Worm (Caenorhabditis elegans): ENCODE data around the gene F58A3.4.

The F58A3.4 gene

DNA sequence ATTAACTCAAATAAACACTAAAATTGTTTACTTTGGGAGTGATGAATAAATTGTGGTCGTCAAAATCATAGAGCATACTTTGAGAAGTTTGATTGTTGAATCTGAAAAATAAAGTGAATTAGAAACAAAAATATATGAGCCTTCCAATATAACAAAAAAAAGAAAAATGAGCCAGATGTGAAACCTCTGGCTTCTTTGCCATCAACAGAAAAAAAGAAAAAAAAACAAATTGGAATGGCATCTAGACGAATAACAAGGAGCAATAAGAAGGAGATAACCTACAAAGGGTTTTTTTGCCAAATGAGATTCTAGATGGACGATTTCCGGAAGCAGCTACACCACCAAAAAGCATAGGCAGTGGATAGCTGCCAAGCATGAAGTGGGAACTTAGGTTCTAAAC, at the start of gene F58A3.4:
TSS of gene F58A3.4 (minus strand) at position 101 of the 400 bp plus-strand sequence.
- no peak for TF ChIP-seq bed-3 (GFP tag; optimal IDR thresholded peaks at IDR 0.05)
- no peak for TF ChIP-seq nhr-12 (tag; optimal IDR thresholded peaks at IDR 0.05)
- TF ChIP-seq pha-4 (tag; optimal IDR thresholded peaks at IDR 0.05) = no peak
- TF ChIP-seq lin-13 (tag; optimal IDR thresholded peaks at IDR 0.05) = no peak
- TF ChIP-seq flh-1 (GFP tag; optimal IDR thresholded peaks at IDR 0.05) = no peak
- no peak for TF ChIP-seq ham-2 (GFP tag; optimal IDR thresholded peaks at IDR 0.05)
- no peak for TF ChIP-seq blmp-1 (tag; optimal IDR thresholded peaks at IDR 0.05)
- no peak for TF ChIP-seq unc-120 (tag; optimal IDR thresholded peaks at IDR 0.05; ENCODE audit: poor library complexity, severe bottlenecking)
- TF ChIP-seq mep-1 (tag; optimal IDR thresholded peaks at IDR 0.05) = no peak
- no peak for TF ChIP-seq unc-39 (tag; optimal IDR thresholded peaks at IDR 0.05)
- TF ChIP-seq nhr-76 (tag; optimal IDR thresholded peaks at IDR 0.05) = no peak
- TF ChIP-seq sem-2 (GFP tag; optimal IDR thresholded peaks at IDR 0.05) = no peak
- TF ChIP-seq zip-8 (tag; optimal IDR thresholded peaks at IDR 0.05) = no peak
- TF ChIP-seq lin-32 (GFP tag; optimal IDR thresholded peaks at IDR 0.05) = no peak
- TF ChIP-seq nhr-237 (tag; optimal IDR thresholded peaks at IDR 0.05) = no peak

DNA sequence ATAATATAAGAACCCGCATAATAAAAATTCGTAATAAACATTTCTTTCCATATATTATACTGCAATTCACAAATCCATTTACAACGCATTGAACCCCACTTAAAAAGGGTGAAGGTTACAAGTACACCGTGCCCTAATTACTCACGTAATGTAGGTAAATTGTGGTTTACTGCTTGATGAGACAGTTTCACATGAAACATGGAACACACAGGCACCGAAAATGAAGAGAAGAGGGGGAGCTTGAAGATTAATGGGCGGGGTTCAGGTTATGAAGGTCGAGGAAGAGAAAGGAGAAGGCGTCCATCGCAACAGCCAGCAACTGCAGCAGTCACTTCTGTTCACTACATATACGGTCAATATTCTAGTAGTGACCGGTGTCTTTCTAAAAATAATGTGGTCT, 49.3 kb upstream of the F58A3.4 start, which contains the start of gene lpr-6:
TSS of gene lpr-6 (plus strand) at position 251 of the 400 bp plus-strand sequence.
- TF ChIP-seq cnd-1 (tag; optimal IDR thresholded peaks at IDR 0.05) = no peak
- peak; percentile 36 for TF ChIP-seq ceh-43 (GFP tag; optimal IDR thresholded peaks at IDR 0.05)

DNA sequence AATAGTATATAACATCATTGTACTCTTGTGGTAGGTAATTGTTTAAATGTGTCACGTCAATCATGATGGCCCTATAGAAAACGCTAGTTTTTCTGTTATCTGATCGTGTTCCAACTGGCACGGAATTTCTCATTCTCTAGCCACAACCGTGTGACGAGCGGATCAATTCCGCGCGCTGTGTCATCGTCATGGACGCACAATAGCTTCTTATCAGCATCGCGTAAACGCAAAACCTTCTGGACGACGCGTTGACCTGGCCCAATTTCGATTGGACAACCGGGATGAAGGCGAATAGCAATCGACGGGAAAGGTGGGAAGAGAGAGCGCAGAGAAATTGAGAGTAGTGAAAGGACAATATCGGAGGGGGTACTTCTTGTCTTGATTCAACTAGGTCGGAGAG, 46.6 kb upstream of the F58A3.4 start, which contains the start of gene lpr-3:
TSS of gene lpr-3 (plus strand) at position 374 of the 400 bp plus-strand sequence.
- TF ChIP-seq nhr-76 (tag; optimal IDR thresholded peaks at IDR 0.05) (no peak), bed-3 (GFP tag; optimal IDR thresholded peaks at IDR 0.05) (no peak), lin-13 (tag; optimal IDR thresholded peaks at IDR 0.05) (no peak), elt-1 (tag; optimal IDR thresholded peaks at IDR 0.05; ENCODE audit: borderline replicate concordance, insufficient read depth) (peak; percentile 90), unc-39 (tag; optimal IDR thresholded peaks at IDR 0.05) (no peak), flh-1 (GFP tag; optimal IDR thresholded peaks at IDR 0.05) (no peak), elt-3 (tag; optimal IDR thresholded peaks at IDR 0.05) (peak; percentile 42), ham-2 (GFP tag; optimal IDR thresholded peaks at IDR 0.05) (peak; percentile 96), unc-62 (GFP tag; optimal IDR thresholded peaks at IDR 0.05) (peak; percentile 60), blmp-1 (tag; optimal IDR thresholded peaks at IDR 0.05) (peak; percentile 94)

- no peak for TF ChIP-seq lsy-2 (tag; optimal IDR thresholded peaks at IDR 0.05)
- TF ChIP-seq nhr-12 (tag; optimal IDR thresholded peaks at IDR 0.05) = no peak
- TF ChIP-seq lin-13 (tag; optimal IDR thresholded peaks at IDR 0.05) = no peak
- no peak for TF ChIP-seq unc-62 (GFP tag; optimal IDR thresholded peaks at IDR 0.05)
- no peak for TF ChIP-seq ceh-43 (GFP tag; optimal IDR thresholded peaks at IDR 0.05)
- TF ChIP-seq M03D4.4 (tag; optimal IDR thresholded peaks at IDR 0.05) = no peak
- no peak for TF ChIP-seq nhr-237 (tag; optimal IDR thresholded peaks at IDR 0.05)
- TF ChIP-seq bed-3 (GFP tag; optimal IDR thresholded peaks at IDR 0.05) = no peak
- no peak for TF ChIP-seq unc-39 (tag; optimal IDR thresholded peaks at IDR 0.05)
- no peak for TF ChIP-seq flh-1 (GFP tag; optimal IDR thresholded peaks at IDR 0.05)
These were observed 43.1 kb upstream of the F58A3.4 start, which contains the start of gene C09F12.2 for ce11 chrX:11053615-11054014. Gene C09F12.2 (plus strand): TSS chrX:11053915.

DNA sequence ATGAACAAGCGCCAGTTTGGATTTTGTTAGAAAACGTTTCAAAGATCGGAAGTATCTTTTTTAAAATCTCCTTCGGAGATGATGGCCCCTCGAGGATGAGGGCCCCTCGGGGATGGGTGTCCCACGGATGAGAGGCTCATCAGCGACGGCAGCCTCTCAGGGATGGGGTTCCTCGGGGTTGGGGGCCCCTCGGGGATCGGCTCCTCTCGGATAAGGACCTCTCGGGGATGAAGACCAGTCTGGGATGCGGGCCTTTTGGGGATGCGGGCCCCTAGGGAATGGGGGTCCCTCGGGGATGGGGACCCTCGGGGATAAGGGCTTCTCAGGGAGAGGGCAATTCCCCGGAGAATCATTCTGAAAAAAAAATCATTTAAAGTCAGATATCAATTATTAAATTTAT, 39.9 kb upstream of the F58A3.4 start:
- TF ChIP-seq zip-8 (tag; optimal IDR thresholded peaks at IDR 0.05) (no peak), elt-1 (tag; optimal IDR thresholded peaks at IDR 0.05; ENCODE audit: borderline replicate concordance, insufficient read depth) (no peak), tbx-8 (GFP tag; optimal IDR thresholded peaks at IDR 0.05) (no peak), nhr-2 (tag; optimal IDR thresholded peaks at IDR 0.05) (no peak), lin-32 (GFP tag; optimal IDR thresholded peaks at IDR 0.05) (no peak), ceh-83 (GFP tag; optimal IDR thresholded peaks at IDR 0.05) (no peak), mep-1 (tag; optimal IDR thresholded peaks at IDR 0.05) (no peak), snpc-4 (tag; optimal IDR thresholded peaks at IDR 0.05) (no peak), cnd-1 (tag; optimal IDR thresholded peaks at IDR 0.05) (no peak), M03D4.4 (tag; optimal IDR thresholded peaks at IDR 0.05) (no peak), flh-1 (GFP tag; optimal IDR thresholded peaks at IDR 0.05) (no peak), sem-2 (GFP tag; optimal IDR thresholded peaks at IDR 0.05) (no peak), pha-4 (tag; optimal IDR thresholded peaks at IDR 0.05) (no peak), unc-120 (tag; optimal IDR thresholded peaks at IDR 0.05; ENCODE audit: poor library complexity, severe bottlenecking) (no peak), ceh-43 (GFP tag; optimal IDR thresholded peaks at IDR 0.05) (no peak), sptf-1 (tag; optimal IDR thresholded peaks at IDR 0.05) (no peak), bed-3 (GFP tag; optimal IDR thresholded peaks at IDR 0.05) (no peak)

- TF ChIP-seq sptf-1 (tag; optimal IDR thresholded peaks at IDR 0.05) (no peak), mab-5 (tag; optimal IDR thresholded peaks at IDR 0.05) (no peak), unc-120 (tag; optimal IDR thresholded peaks at IDR 0.05; ENCODE audit: poor library complexity, severe bottlenecking) (no peak), ztf-11 (tag; optimal IDR thresholded peaks at IDR 0.05) (no peak), ceh-43 (GFP tag; optimal IDR thresholded peaks at IDR 0.05) (no peak), tbx-8 (GFP tag; optimal IDR thresholded peaks at IDR 0.05) (no peak), lin-32 (GFP tag; optimal IDR thresholded peaks at IDR 0.05) (no peak), lin-13 (tag; optimal IDR thresholded peaks at IDR 0.05) (no peak), drap-1 (GFP tag; optimal IDR thresholded peaks at IDR 0.05) (no peak)
These were observed 36.7 kb upstream of the F58A3.4 start, which contains the start of gene clc-1 for ce11 chrX:11047183-11047582. Gene clc-1 (plus strand): TSS chrX:11047446.

Data from whole organism, mixed stage, embryonic.